Worm (Caenorhabditis elegans) whole organism, L2 larva: ENCODE data around the gene tag-65.

ENCODE experiments used
- F13H6.1 ChIP-seq: sonication (generic microtip); optimal IDR thresholded peaks from 2 replicates; lab custom pipeline; 2016; ENCODE audit warnings: missing genetic modification characterization, missing compliant biosample characterization
- lsy-2 ChIP-seq, 2 experiments: fragments of 150-350 bp in 1 of 2; sonication (generic microtip) in 1 of 2; optimal IDR thresholded peaks; 2 replicates each; lab custom pipeline; 2014 to 2017; ENCODE audit warnings: missing biosample characterization in 2 of 2, missing genetic modification characterization in 2 of 2
- mdl-1 ChIP-seq, 2 experiments: fragments of 150-350 bp in 1 of 2; sonication (generic microtip) in 1 of 2; optimal IDR thresholded peaks; 2 replicates each; lab custom pipeline; 2017; ENCODE audit warnings: missing biosample characterization in 2 of 2, missing genetic modification characterization in 2 of 2
- nhr-10 ChIP-seq: sonication (generic microtip); optimal IDR thresholded peaks from 2 replicates; lab custom pipeline; 2017; ENCODE audit warnings: missing biosample characterization, missing genetic modification characterization
- nhr-77 ChIP-seq: fragments of 150-350 bp; optimal IDR thresholded peaks from 2 replicates; lab custom pipeline; 2014; ENCODE audit warnings: missing biosample characterization, missing genetic modification characterization
- skn-1 ChIP-seq: sonication (generic microtip); optimal IDR thresholded peaks from 2 replicates; lab custom pipeline; 2017; ENCODE audit warnings: missing biosample characterization, missing genetic modification characterization
- snpc-4 ChIP-seq: fragments of 150-350 bp; optimal IDR thresholded peaks from 2 replicates; lab custom pipeline; 2014; ENCODE audit warnings: missing biosample characterization, missing genetic modification characterization
- unc-62 ChIP-seq: fragments of 150-350 bp; optimal IDR thresholded peaks from 2 replicates; lab custom pipeline; 2014; ENCODE audit warnings: missing biosample characterization, missing genetic modification reagents, missing genetic modification characterization

DNA sequence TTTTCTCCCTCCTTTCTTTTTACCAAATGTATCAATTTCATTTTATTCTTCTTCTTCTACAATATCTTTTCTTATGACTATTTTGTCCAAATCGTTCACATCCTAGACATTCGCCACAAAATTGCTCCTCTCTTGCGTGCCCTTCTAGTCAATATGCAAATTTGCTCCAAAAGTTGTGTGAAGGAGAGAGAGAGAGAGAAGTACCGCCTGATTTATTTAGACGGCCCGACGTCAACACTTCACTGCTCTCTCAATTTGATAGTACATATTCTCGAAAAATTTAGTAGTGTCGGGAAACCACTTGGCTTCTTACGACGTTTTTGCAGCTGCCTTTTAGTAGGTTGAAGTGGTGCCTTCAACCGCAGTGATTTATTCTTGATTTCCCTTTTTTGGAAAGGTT is 8.1 kb upstream of the tag-65 start:
- TF ChIP-seq lsy-2 (tag; optimal IDR thresholded peaks at IDR 0.05; lab: Kevin White, UChicago) (no peak), nhr-77 (tag; lab: Kevin White, UChicago) (no peak), snpc-4 (tag; lab: Kevin White, UChicago) (no peak), mdl-1 (tag; optimal IDR thresholded peaks at IDR 0.05; lab: Kevin White, UChicago) (no peak), F13H6.1 (tag; lab: Kevin White, UChicago) (no peak), nhr-10 (tag; lab: Kevin White, UChicago) (no peak), unc-62 (GFP tag; lab: Kevin White, UChicago) (no peak), skn-1 (tag; lab: Kevin White, UChicago) (no peak)
